Fruit fly (Drosophila melanogaster): ENCODE results near the gene CG16972.

The CG16972 gene

DNA sequence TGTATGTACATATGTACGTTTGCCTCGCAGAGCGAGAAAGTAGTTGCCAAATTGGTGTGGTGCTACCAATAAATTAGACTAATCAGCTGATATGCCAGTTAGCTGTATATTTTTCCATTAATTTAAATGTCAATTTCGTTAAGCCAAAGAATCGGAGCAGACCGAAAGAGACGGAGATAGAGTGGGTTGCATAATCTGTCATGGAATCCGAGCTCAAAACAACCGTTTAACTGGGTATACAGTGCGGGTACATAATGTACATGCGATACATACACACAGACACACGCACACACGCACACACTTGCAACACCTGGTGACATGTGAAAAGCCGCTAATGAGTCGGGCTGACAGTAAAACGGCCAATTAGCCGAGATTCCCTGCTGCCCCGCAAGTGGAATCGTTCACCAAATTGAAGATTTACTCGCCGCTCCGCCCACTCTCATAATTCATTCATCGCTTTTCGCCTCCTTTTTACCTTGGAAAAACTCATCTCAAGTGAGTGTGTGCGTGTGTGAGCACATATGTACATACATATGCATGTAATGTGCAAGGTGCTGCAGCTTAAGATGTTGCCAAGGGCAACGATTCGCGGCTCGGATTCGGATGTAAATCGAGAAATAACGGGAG lies 11.9 kb downstream of the CG16972 start:
- TF ChIP-seq Pif1B (GFP tag; optimal IDR thresholded peaks at IDR 0.05): no peak
- no peak for TF ChIP-seq rn (GFP tag; IDR thresholded peaks at IDR 0.05)
- no peak for TF ChIP-seq Pif1A (GFP tag; optimal IDR thresholded peaks at IDR 0.05)
- TF ChIP-seq CG12605 (GFP tag; IDR thresholded peaks at IDR 0.05): no peak
- no peak for TF ChIP-seq D1 (tag; optimal IDR thresholded peaks at IDR 0.05)
- TF ChIP-seq Snoo (tag; optimal IDR thresholded peaks at IDR 0.05): no peak
- no peak for TF ChIP-seq fd96Ca (GFP tag; IDR thresholded peaks at IDR 0.05)
- TF ChIP-seq gl (tag; optimal IDR thresholded peaks at IDR 0.05): no peak
- no peak for TF ChIP-seq CG15710 (tag; optimal IDR thresholded peaks at IDR 0.05)
- no peak for TF ChIP-seq CG8159 (tag; optimal IDR thresholded peaks at IDR 0.05)
- TF ChIP-seq Ets98B (GFP tag; IDR thresholded peaks at IDR 0.05): no peak

DNA sequence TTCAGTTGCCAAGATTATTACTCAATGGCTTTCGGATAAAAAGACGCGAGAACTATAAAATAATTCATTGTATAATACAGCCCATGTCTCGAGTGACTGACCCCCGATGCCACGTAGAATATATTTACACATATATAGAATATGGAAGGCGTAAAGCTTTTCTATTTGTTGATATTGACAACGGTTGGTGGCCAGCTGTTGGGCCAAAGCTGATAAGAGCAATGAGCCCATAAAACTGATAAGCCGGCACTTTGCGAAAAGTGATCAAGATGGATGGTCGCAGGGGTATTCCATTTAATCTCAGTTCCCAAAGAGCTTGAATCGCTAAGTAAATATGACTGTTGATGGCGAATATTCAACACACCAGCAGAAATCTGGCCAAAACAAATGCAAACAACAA lies 12.6 kb downstream of the CG16972 start:
- TF ChIP-seq EcR (GFP tag; optimal IDR thresholded peaks at IDR 0.05) (peak; percentile 91), Pif1A (GFP tag; optimal IDR thresholded peaks at IDR 0.05) (no peak), CG17806 (tag; optimal IDR thresholded peaks at IDR 0.05) (no peak), CG12605 (GFP tag; IDR thresholded peaks at IDR 0.05) (no peak), Pif1B (GFP tag; optimal IDR thresholded peaks at IDR 0.05) (no peak)

DNA sequence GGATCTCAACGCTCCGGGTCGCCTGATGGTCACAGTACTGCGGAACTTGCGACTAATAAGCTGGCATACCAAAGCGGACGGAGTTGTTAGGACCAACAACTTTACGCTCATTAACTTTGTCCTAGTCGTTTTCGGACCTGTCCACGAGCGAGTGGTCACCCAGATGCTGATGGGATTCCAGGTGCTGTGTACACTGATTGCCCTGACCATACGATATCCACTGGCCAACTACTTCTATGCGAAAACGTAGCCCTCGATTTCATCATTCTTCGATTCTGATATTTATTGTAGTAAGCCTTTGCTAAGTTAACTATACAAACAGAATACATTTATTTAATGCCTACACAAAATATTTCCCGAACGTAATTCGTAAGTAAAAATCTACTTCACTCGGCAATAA lies 19.9 kb downstream of the CG16972 start, which contains the start of gene Rsph1:
Gene Rsph1, plus strand, starts transcription at position 301 of the 400 bp plus-strand sequence.
- no peak for TF ChIP-seq CG32121 (GFP tag; IDR thresholded peaks at IDR 0.05)
- TF ChIP-seq Pif1A (GFP tag; optimal IDR thresholded peaks at IDR 0.05): no peak
- TF ChIP-seq Pif1B (GFP tag; optimal IDR thresholded peaks at IDR 0.05): no peak
- TF ChIP-seq EcR (GFP tag; optimal IDR thresholded peaks at IDR 0.05): no peak
- TF ChIP-seq Ets98B (GFP tag; IDR thresholded peaks at IDR 0.05): no peak
- TF ChIP-seq CG10348 (GFP tag; IDR thresholded peaks at IDR 0.05): no peak
- TF ChIP-seq CG12605 (GFP tag; IDR thresholded peaks at IDR 0.05): no peak
- no peak for TF ChIP-seq CG4496 (GFP tag; IDR thresholded peaks at IDR 0.05)
- TF ChIP-seq CG15710 (tag; optimal IDR thresholded peaks at IDR 0.05): no peak
- TF ChIP-seq CG9948 (tag; optimal IDR thresholded peaks at IDR 0.05): no peak
- TF ChIP-seq CG14655 (GFP tag; optimal IDR thresholded peaks at IDR 0.05): no peak
- no peak for TF ChIP-seq CG17806 (tag; optimal IDR thresholded peaks at IDR 0.05)
- TF ChIP-seq CG34367 (tag; optimal IDR thresholded peaks at IDR 0.05): no peak
- TF ChIP-seq CG8301 (tag; optimal IDR thresholded peaks at IDR 0.05): no peak
- TF ChIP-seq fd96Ca (GFP tag; IDR thresholded peaks at IDR 0.05): no peak
- no peak for TF ChIP-seq rn (GFP tag; IDR thresholded peaks at IDR 0.05)
- no peak for TF ChIP-seq CG13204 (GFP tag; optimal IDR thresholded peaks at IDR 0.05)
- TF ChIP-seq CG8159 (tag; optimal IDR thresholded peaks at IDR 0.05): no peak
- TF ChIP-seq Snoo (tag; optimal IDR thresholded peaks at IDR 0.05): no peak

DNA sequence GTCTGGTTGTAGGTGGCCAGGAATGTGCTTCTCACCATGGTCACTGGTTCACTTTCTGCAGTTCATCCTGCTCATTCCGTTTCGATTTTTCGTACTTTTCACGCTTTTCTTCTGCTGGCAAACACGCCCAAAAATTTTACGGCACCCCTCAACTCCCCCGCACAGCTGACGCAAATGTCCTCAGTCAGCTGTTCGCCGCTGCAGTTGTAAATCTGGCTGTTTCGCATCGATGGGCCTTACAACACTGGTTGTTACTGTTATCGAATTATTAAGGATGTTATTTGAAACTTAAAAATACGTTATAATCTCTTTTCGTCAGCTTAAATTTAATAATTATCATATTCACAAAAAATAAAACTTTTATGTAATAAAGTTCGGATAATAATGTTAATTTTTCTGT lies 20.7 kb downstream of the CG16972 start, which contains the start of gene Mgat3:
Gene Mgat3, minus strand, starts transcription at position 182 of the 400 bp plus-strand sequence.
- TF ChIP-seq CG12605 (GFP tag; IDR thresholded peaks at IDR 0.05): no peak
- no peak for TF ChIP-seq Ets98B (GFP tag; IDR thresholded peaks at IDR 0.05)
- TF ChIP-seq CG9948 (tag; optimal IDR thresholded peaks at IDR 0.05): no peak
- no peak for TF ChIP-seq CG4496 (GFP tag; IDR thresholded peaks at IDR 0.05)

DNA sequence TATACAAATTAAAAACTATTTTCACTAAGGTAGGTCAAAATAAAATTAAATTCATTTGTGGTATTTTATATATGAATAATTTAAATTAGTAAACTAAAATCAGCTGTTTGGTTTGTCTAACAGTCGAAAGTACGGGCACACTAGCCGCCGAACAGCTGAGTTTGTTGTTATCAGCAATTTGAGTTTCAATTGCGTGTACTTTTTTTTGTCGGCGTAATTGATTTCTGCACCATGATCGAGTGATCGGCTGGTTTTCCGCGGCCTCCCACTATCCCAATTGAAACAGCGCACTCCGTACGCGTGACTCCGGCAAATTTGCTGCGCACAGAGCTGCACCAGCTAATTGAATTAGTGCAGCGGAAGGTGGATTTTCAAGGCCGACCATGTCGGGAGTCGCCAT lies 24.0 kb downstream of the CG16972 start, which contains the start of gene Alg7:
Gene Alg7, plus strand, starts transcription at position 153 of the 400 bp plus-strand sequence.
- TF ChIP-seq CG17806 (tag; optimal IDR thresholded peaks at IDR 0.05) (no peak), EcR (GFP tag; optimal IDR thresholded peaks at IDR 0.05) (no peak), CG13204 (GFP tag; optimal IDR thresholded peaks at IDR 0.05) (no peak), fd96Ca (GFP tag; IDR thresholded peaks at IDR 0.05) (no peak), rn (GFP tag; IDR thresholded peaks at IDR 0.05) (no peak), CG4496 (GFP tag; IDR thresholded peaks at IDR 0.05) (no peak), CG10348 (GFP tag; IDR thresholded peaks at IDR 0.05) (no peak), CG15710 (tag; optimal IDR thresholded peaks at IDR 0.05) (no peak), CG8159 (tag; optimal IDR thresholded peaks at IDR 0.05) (no peak), Ets98B (GFP tag; IDR thresholded peaks at IDR 0.05) (no peak), CG34367 (tag; optimal IDR thresholded peaks at IDR 0.05) (no peak), Pif1B (GFP tag; optimal IDR thresholded peaks at IDR 0.05) (no peak), CG12605 (GFP tag; IDR thresholded peaks at IDR 0.05) (no peak)

DNA sequence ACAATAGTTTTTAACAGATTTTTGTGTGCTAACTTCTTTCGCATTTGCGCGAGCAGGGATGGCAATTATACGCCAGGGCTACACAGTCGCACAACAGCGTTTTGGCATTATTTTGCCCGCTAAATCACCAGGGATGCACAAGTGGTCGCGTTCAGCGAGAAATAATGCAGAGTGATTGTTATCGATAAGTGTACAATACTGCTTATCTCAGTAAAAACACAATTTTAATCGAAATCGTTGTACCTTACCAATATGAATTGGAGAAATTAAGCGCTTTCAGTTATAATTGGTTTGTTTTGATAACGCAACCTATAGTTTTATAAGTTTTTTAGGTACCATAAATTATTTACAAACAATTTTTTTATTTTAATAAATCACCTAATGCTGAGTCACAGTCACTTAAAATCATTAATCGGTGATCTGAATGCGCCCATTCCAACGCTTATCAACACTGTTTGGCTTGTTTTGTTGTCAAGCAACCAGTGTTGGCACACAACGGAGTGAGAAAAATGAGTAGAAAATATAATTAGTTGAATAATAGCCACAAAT lies 26.3 kb downstream of the CG16972 start, which contains the start of the genes Sfmbt and CG5439:
Gene Sfmbt, minus strand, starts transcription at position 85 of the 549 bp plus-strand sequence.
Gene CG5439, plus strand, starts transcription at position 450 of the 549 bp plus-strand sequence.
- TF ChIP-seq Pif1A (GFP tag; optimal IDR thresholded peaks at IDR 0.05) (no peak), CG17806 (tag; optimal IDR thresholded peaks at IDR 0.05) (peak; percentile 53), rn (GFP tag; IDR thresholded peaks at IDR 0.05) (peak; percentile 39), CG8159 (tag; optimal IDR thresholded peaks at IDR 0.05) (peak; percentile 62), Snoo (tag; optimal IDR thresholded peaks at IDR 0.05) (peak; percentile 71), CG34367 (tag; optimal IDR thresholded peaks at IDR 0.05) (peak; percentile 8), CG9948 (tag; optimal IDR thresholded peaks at IDR 0.05) (peak; percentile 51), CG15710 (tag; optimal IDR thresholded peaks at IDR 0.05) (peak; percentile 68), fd96Ca (GFP tag; IDR thresholded peaks at IDR 0.05) (peak; percentile 66; the same call in 2 of the 3 replicates), CG14655 (GFP tag; optimal IDR thresholded peaks at IDR 0.05) (no peak), CG4496 (GFP tag; IDR thresholded peaks at IDR 0.05) (peak; percentile 43; the same call in 1 of the 3 replicates), gl (tag; optimal IDR thresholded peaks at IDR 0.05) (no peak), CG32121 (GFP tag; IDR thresholded peaks at IDR 0.05) (0 out of 2 replicates have a peak, but pooled peaks have one; percentile 23), Pif1B (GFP tag; optimal IDR thresholded peaks at IDR 0.05) (no peak)
